Worm (Caenorhabditis elegans) whole organism, early embryonic: ENCODE results near the gene F13B12.7.

ENCODE experiments used
- B0310.2 ChIP-seq: sonication (generic microtip); optimal IDR thresholded peaks from 2 replicates; lab custom pipeline; 2016; ENCODE audit warnings: mild to moderate bottlenecking, missing genetic modification characterization, missing compliant biosample characterization
- aly-1 ChIP-seq: sonication (generic microtip); optimal IDR thresholded peaks from 2 replicates; lab custom pipeline; 2016; ENCODE audit warnings: missing genetic modification characterization, missing compliant biosample characterization
- ama-1 ChIP-seq: fragments of 150-350 bp; optimal IDR thresholded peaks from 2 replicates; lab custom pipeline; 2014
- ceh-13 ChIP-seq: fragments of 200-800 bp; sonication (Bioruptor generic); optimal IDR thresholded peaks from 2 replicates; lab custom pipeline; 2018; ENCODE audit warnings: mild to moderate bottlenecking, missing genetic modification characterization, missing compliant biosample characterization
- ceh-36 ChIP-seq: sonication (generic microtip); optimal IDR thresholded peaks from 2 replicates; lab custom pipeline; 2016; ENCODE audit warnings: missing genetic modification characterization, inconsistent platforms, missing compliant biosample characterization
- ets-7 ChIP-seq: sonication (generic microtip); optimal IDR thresholded peaks from 2 replicates; lab custom pipeline; 2016; ENCODE audit warnings: missing genotype, missing genetic modification characterization, missing compliant biosample characterization
- flt-1 ChIP-seq: fragments of 200-800 bp; sonication (Bioruptor generic); IDR thresholded peaks from 2 replicates; pipeline ENCODE4 v1.3.6; 2022; ENCODE audit warnings: missing genetic modification characterization, missing compliant biosample characterization
- hmbx-1 ChIP-seq: sonication (generic microtip); optimal IDR thresholded peaks from 2 replicates; lab custom pipeline; 2016; ENCODE audit warnings: mild to moderate bottlenecking, missing genetic modification characterization, missing compliant biosample characterization
- hmg-4 ChIP-seq: fragments of 200-800 bp; sonication (Bioruptor generic); optimal IDR thresholded peaks from 2 replicates; lab custom pipeline; 2018; ENCODE audit warnings: mild to moderate bottlenecking, missing genetic modification characterization, missing compliant biosample characterization
- pes-1 ChIP-seq: fragments of 200-800 bp; sonication (Bioruptor generic); IDR thresholded peaks from 2 replicates; pipeline ENCODE4 v1.3.6; 2022; ENCODE audit warnings: missing genetic modification reagents, missing genetic modification characterization, missing compliant biosample characterization
- sea-1 ChIP-seq: fragments of 200-800 bp; sonication (Bioruptor generic); conservative IDR thresholded peaks from 2 replicates; pipeline ENCODE4 v1.3.6; 2022; ENCODE audit warnings: missing genetic modification characterization, missing compliant biosample characterization
- tbx-11 ChIP-seq: fragments of 200-800 bp; sonication (Bioruptor generic); IDR thresholded peaks from 2 replicates; pipeline ENCODE4 v1.3.6; 2022; ENCODE audit warnings: missing genetic modification characterization, missing compliant biosample characterization
- tbx-37 ChIP-seq: fragments of 200-800 bp; sonication (Bioruptor generic); conservative IDR thresholded peaks from 2 replicates; pipeline ENCODE4 v1.3.6; 2022; ENCODE audit warnings: missing genetic modification reagents, missing genetic modification characterization, missing compliant biosample characterization
- tra-4 ChIP-seq: sonication (generic microtip); optimal IDR thresholded peaks from 2 replicates; lab custom pipeline; 2017; ENCODE audit warnings: missing genetic modification characterization, missing compliant biosample characterization

- TF ChIP-seq hmbx-1 (tag; lab: Kevin White, UChicago) (no peak), tbx-11 (GFP tag; lab: Robert Waterston, UW) (no peak), ama-1 (lab: Kevin White, UChicago) (no peak), hmg-4 (no peak), flt-1 (GFP tag; lab: Robert Waterston, UW) (no peak), aly-1 (tag; lab: Kevin White, UChicago) (no peak), tra-4 (no peak), ceh-36 (tag; lab: Kevin White, UChicago) (no peak), pes-1 (no peak), tbx-37 (GFP tag; lab: Robert Waterston, UW) (no peak), sea-1 (GFP tag; lab: Robert Waterston, UW) (no peak), B0310.2 (tag; lab: Kevin White, UChicago) (no peak), ceh-13 (GFP tag; lab: Kevin White, UChicago) (no peak), ets-7 (no peak)
Measured at ce11 chrIV:10438901-10439300, 4.7 kb upstream of the F13B12.7 start, which contains the start of gene F13B12.3.
